Worm (Caenorhabditis elegans) whole organism, L2 larva: ENCODE data around the gene clec-75.

Experiments
- ceh-82 ChIP-seq: fragments of 150-350 bp; optimal IDR thresholded peaks from 2 replicates; lab custom pipeline; 2014; ENCODE audit warnings: missing biosample characterization, missing genetic modification characterization
- elt-1 ChIP-seq: fragments of 150-350 bp; optimal IDR thresholded peaks from 2 replicates; lab custom pipeline; 2014; ENCODE audit warnings: missing biosample characterization, missing genetic modification characterization
- elt-3 ChIP-seq: sonication (generic microtip); optimal IDR thresholded peaks from 2 replicates; lab custom pipeline; 2017; ENCODE audit warnings: missing biosample characterization, missing genetic modification characterization
- unc-62 ChIP-seq: fragments of 150-350 bp; optimal IDR thresholded peaks from 2 replicates; lab custom pipeline; 2014; ENCODE audit warnings: missing biosample characterization, missing genetic modification reagents, missing genetic modification characterization
- ztf-11 ChIP-seq: sonication (generic microtip); optimal IDR thresholded peaks from 2 replicates; lab custom pipeline; 2017; ENCODE audit warnings: missing biosample characterization, missing genetic modification characterization
- ztf-4 ChIP-seq: fragments of 150-350 bp; optimal IDR thresholded peaks from 2 replicates; lab custom pipeline; 2014; ENCODE audit warnings: missing biosample characterization, missing genetic modification characterization

ce11 chrIV:3926117-3926516, 34.4 kb upstream of the clec-75 start, which contains the start of gene clec-68:
- TF ChIP-seq ztf-11 (no peak), ceh-82 (tag; lab: Kevin White, UChicago) (no peak), elt-1 (tag; lab: Kevin White, UChicago) (no peak), ztf-4 (no peak), unc-62 (GFP tag; lab: Kevin White, UChicago) (no peak), elt-3 (no peak)
